Fruit fly (Drosophila melanogaster): ENCODE data around the gene CG5043.

Gene CG5043

DNA sequence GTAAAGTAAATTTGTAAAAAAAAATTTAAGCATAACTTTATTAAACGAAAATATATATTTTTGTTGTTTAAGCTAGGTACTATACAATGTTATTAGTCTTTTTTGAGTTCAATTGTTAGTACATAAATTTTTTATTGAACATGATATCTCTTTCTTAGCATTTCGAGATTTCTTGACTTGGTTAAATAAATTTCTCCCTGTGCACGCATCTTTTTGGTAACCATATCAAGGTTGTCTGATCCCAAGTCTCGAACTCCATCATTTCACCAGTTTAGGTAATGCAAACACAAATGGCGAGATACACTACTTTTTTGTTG, 2.3 kb upstream of the CG5043 start (continued):
- TF ChIP-seq CG4318 (GFP tag; optimal IDR thresholded peaks at IDR 0.05) (peak; percentile 32), CG6276 (GFP tag; optimal IDR thresholded peaks at IDR 0.05) (peak; percentile 65), CG3032 (tag; optimal IDR thresholded peaks at IDR 0.05) (peak; percentile 32), CG11762 (GFP tag; optimal IDR thresholded peaks at IDR 0.05; ENCODE audit: insufficient read depth) (peak; percentile 61), fkh (GFP tag; optimal IDR thresholded peaks at IDR 0.05) (no peak), Ets21C (GFP tag; optimal IDR thresholded peaks at IDR 0.05) (peak; percentile 59), CG6808 (GFP tag; optimal IDR thresholded peaks at IDR 0.05) (no peak), esn (GFP tag; optimal IDR thresholded peaks at IDR 0.05) (peak; percentile 85), Blimp-1 (GFP tag; optimal IDR thresholded peaks at IDR 0.05) (no peak), fd59A (GFP tag; optimal IDR thresholded peaks at IDR 0.05) (no peak), CG8119 (GFP tag; IDR thresholded peaks at IDR 0.05) (peak; percentile 84), Sox15 (GFP tag; optimal IDR thresholded peaks at IDR 0.05) (peak; percentile 65), Smox (GFP tag; optimal IDR thresholded peaks at IDR 0.05) (no peak), Sox14 (GFP tag; optimal IDR thresholded peaks at IDR 0.05) (peak; percentile 71), dsx (GFP tag; optimal IDR thresholded peaks at IDR 0.05; ENCODE audit: poor library complexity, severe bottlenecking) (no peak), cyc (GFP tag; optimal IDR thresholded peaks at IDR 0.05) (peak; percentile 70), CG6163 (GFP tag; IDR thresholded peaks at IDR 0.05) (peak; percentile 62; the same call in 2 of the 3 replicates), spab (GFP tag; optimal IDR thresholded peaks at IDR 0.05) (no peak), CG31627 (GFP tag; optimal IDR thresholded peaks at IDR 0.05) (peak; percentile 66), ss (GFP tag; optimal IDR thresholded peaks at IDR 0.05) (no peak), fd85E (GFP tag; optimal IDR thresholded peaks at IDR 0.05) (no peak)

DNA sequence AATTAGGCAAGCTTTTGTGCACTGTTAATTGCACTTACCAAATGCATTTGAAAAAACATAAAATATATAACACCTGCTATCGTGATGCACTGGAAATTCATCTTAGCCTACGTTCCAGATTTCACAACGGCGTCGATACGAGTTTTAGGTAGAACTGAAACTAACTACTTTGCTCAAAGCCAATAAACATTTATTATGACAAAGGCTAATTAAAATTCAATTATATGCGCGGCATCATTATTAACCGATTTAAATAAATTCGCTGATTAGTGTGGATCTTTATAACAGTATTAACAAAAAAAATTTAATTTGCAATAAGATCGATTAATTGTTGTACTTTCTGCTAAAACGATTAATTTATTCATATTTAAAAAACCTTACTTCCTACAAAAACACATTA, 2.8 kb downstream of the CG5043 start, which contains the start of gene CG33928:
Gene CG33928 (minus strand): TSS at position 101 of the 400 bp plus-strand sequence.
- TF ChIP-seq lz (GFP tag; optimal IDR thresholded peaks at IDR 0.05), result no peak

- no peak for TF ChIP-seq CG7368 (GFP tag; optimal IDR thresholded peaks at IDR 0.05)
Measured at dm6 chr2L:17437594-17437993, 3.9 kb downstream of the CG5043 start.

DNA sequence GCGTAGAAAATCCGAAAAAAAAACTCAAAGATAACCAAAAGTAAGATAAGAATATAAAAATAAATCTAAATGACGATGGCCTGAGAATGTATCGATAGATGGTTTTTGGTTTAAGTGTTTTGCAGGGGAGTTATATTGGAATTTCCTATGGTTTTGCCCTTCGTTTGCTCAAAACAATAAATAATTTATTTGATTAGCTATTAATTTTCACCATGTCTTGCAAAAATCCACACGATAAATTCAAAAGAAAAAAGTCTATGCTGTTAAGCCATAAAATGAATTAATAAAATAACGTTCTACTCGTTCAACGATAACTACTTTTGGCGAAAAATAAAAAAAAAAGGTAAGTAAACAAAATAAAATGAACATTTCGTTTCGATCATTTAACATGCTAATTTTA, 13.4 kb downstream of the CG5043 start:
- no peak for TF ChIP-seq Smox (GFP tag; optimal IDR thresholded peaks at IDR 0.05)
- no peak for TF ChIP-seq svp (GFP tag)
- no peak for TF ChIP-seq CG31627 (GFP tag; optimal IDR thresholded peaks at IDR 0.05)
- no peak for TF ChIP-seq salr (GFP tag; optimal IDR thresholded peaks at IDR 0.05)
- no peak for TF ChIP-seq Hr39 (GFP tag; optimal IDR thresholded peaks at IDR 0.05)
- no peak for TF ChIP-seq CG1621 (tag; optimal IDR thresholded peaks at IDR 0.05)
- no peak for TF ChIP-seq dac (GFP tag; optimal IDR thresholded peaks at IDR 0.05)
- TF ChIP-seq fkh (GFP tag; optimal IDR thresholded peaks at IDR 0.05), result no peak

dm6 chr2L:17448435-17448834, 14.8 kb downstream of the CG5043 start:
- peak; percentile 30 for TF ChIP-seq vri (GFP tag; optimal IDR thresholded peaks at IDR 0.05)
- no peak for TF ChIP-seq Eip78C (GFP tag)
- no peak for TF ChIP-seq Ets96B (tag; optimal IDR thresholded peaks at IDR 0.05)
- TF ChIP-seq Met (GFP tag; optimal IDR thresholded peaks at IDR 0.05), result no peak
- TF ChIP-seq lz (GFP tag; optimal IDR thresholded peaks at IDR 0.05), result no peak
- TF ChIP-seq CG6792 (GFP tag; optimal IDR thresholded peaks at IDR 0.05), result no peak
- no peak for TF ChIP-seq Hr4 (GFP tag; optimal IDR thresholded peaks at IDR 0.05)
- no peak for TF ChIP-seq pdm3 (GFP tag; optimal IDR thresholded peaks at IDR 0.05)
- no peak for TF ChIP-seq CG31627 (GFP tag; optimal IDR thresholded peaks at IDR 0.05)
- TF ChIP-seq CG15336 (GFP tag; IDR thresholded peaks at IDR 0.05), result 0 out of 2 replicates have a peak, but pooled peaks have one; percentile 9
- TF ChIP-seq Sox102F (GFP tag; optimal IDR thresholded peaks at IDR 0.05), result no peak
- no peak for TF ChIP-seq eg (GFP tag; IDR thresholded peaks at IDR 0.05)
- no peak for TF ChIP-seq OdsH (GFP tag; optimal IDR thresholded peaks at IDR 0.05)
- TF ChIP-seq fkh (GFP tag; optimal IDR thresholded peaks at IDR 0.05), result peak; percentile 74
- no peak for TF ChIP-seq salr (GFP tag; optimal IDR thresholded peaks at IDR 0.05)
- TF ChIP-seq fd59A (GFP tag; optimal IDR thresholded peaks at IDR 0.05), result no peak
- TF ChIP-seq cyc (GFP tag; optimal IDR thresholded peaks at IDR 0.05), result no peak
- TF ChIP-seq Hr39 (GFP tag; optimal IDR thresholded peaks at IDR 0.05), result no peak
- no peak for TF ChIP-seq CG11902 (GFP tag; optimal IDR thresholded peaks at IDR 0.05)
- TF ChIP-seq Hr38 (GFP tag; optimal IDR thresholded peaks at IDR 0.05), result no peak
- TF ChIP-seq Gug (GFP tag; IDR thresholded peaks at IDR 0.05), result no peak
